Fruit fly (Drosophila melanogaster) whole organism, prepupa: ENCODE results near the gene Smyd4-2.

Experiments used
- CG10631 ChIP-seq: fragments of 200-800 bp; sonication (Bioruptor generic); optimal IDR thresholded peaks from 2 replicates; lab custom pipeline; 2016; ENCODE audit warnings: missing biosample characterization, missing genetic modification characterization
- CG10669 ChIP-seq: fragments of 200-800 bp; sonication (Bioruptor generic); optimal IDR thresholded peaks from 3 replicates; lab custom pipeline; 2018; ENCODE audit warnings: missing biosample characterization, mild to moderate bottlenecking, missing genetic modification characterization, moderate library complexity
- CG11762 ChIP-seq: fragments of 200-800 bp; sonication (Bioruptor generic); optimal IDR thresholded peaks from 3 replicates; lab custom pipeline; 2016; ENCODE audit warnings: missing biosample characterization, missing genetic modification characterization; ENCODE audit not compliant: insufficient read depth
- CG15336 ChIP-seq: fragments of 200-800 bp; sonication (Bioruptor generic); IDR thresholded peaks from 2 replicates; pipeline ENCODE4 v1.3.6; 2022; ENCODE audit warnings: missing biosample characterization, missing genetic modification characterization
- CG1621 ChIP-seq: fragments of 200-800 bp; sonication (Bioruptor generic); optimal IDR thresholded peaks from 3 replicates; lab custom pipeline; 2018; ENCODE audit warnings: missing biosample characterization, mild to moderate bottlenecking, missing genetic modification characterization
- CG3032 ChIP-seq: fragments of 200-800 bp; optimal IDR thresholded peaks from 2 replicates; lab custom pipeline; 2019; ENCODE audit warnings: missing biosample characterization, mild to moderate bottlenecking, missing genetic modification characterization, moderate library complexity
- CG31627 ChIP-seq: fragments of 200-800 bp; sonication (Bioruptor generic); optimal IDR thresholded peaks from 3 replicates; lab custom pipeline; 2016; ENCODE audit warnings: missing biosample characterization, missing genetic modification characterization
- CG32006 ChIP-seq: fragments of 200-800 bp; sonication (Bioruptor generic); optimal IDR thresholded peaks from 3 replicates; lab custom pipeline; 2017; ENCODE audit warnings: missing biosample characterization, mild to moderate bottlenecking, missing genetic modification characterization
- CG34406 ChIP-seq: fragments of 200-800 bp; sonication (Bioruptor generic); optimal IDR thresholded peaks from 3 replicates; lab custom pipeline; 2016; ENCODE audit warnings: missing biosample characterization, missing genetic modification characterization
- CG3919 ChIP-seq: fragments of 200-800 bp; sonication (Bioruptor generic); optimal IDR thresholded peaks from 3 replicates; lab custom pipeline; 2016; ENCODE audit warnings: missing biosample characterization, missing genetic modification characterization
- CG6163 ChIP-seq: fragments of 200-800 bp; sonication (Bioruptor generic); IDR thresholded peaks from 3 replicates; pipeline ENCODE4 v1.3.6; 2022; ENCODE audit warnings: missing biosample characterization, missing genetic modification characterization
- CG6276 ChIP-seq: fragments of 200-800 bp; sonication (Bioruptor generic); optimal IDR thresholded peaks from 2 replicates; lab custom pipeline; 2017; ENCODE audit warnings: missing biosample characterization, mild to moderate bottlenecking, missing genetic modification characterization
- CG6792 ChIP-seq: fragments of 200-800 bp; sonication (Bioruptor generic); optimal IDR thresholded peaks from 3 replicates; lab custom pipeline; 2016; ENCODE audit warnings: missing biosample characterization, missing genetic modification characterization
- CG6808 ChIP-seq: fragments of 200-800 bp; sonication (Bioruptor generic); optimal IDR thresholded peaks from 3 replicates; lab custom pipeline; 2017; ENCODE audit warnings: missing biosample characterization, missing genetic modification characterization, mild to moderate bottlenecking, moderate library complexity, missing genetic modification reagents
- CG7368 ChIP-seq: fragments of 200-800 bp; sonication (Bioruptor generic); optimal IDR thresholded peaks from 3 replicates; lab custom pipeline; 2016; ENCODE audit warnings: missing biosample characterization, missing genetic modification characterization
- CG8119 ChIP-seq: fragments of 200-800 bp; sonication (Bioruptor generic); IDR thresholded peaks from 3 replicates; pipeline ENCODE4 v1.3.6; 2022; ENCODE audit warnings: missing biosample characterization, missing genetic modification characterization
- CG8632 ChIP-seq: fragments of 200-800 bp; sonication (Bioruptor generic); optimal IDR thresholded peaks from 3 replicates; lab custom pipeline; 2016; ENCODE audit warnings: missing biosample characterization, missing genetic modification characterization
- CG9139 ChIP-seq: fragments of 200-800 bp; sonication (Bioruptor generic); optimal IDR thresholded peaks from 3 replicates; lab custom pipeline; 2017; ENCODE audit warnings: missing biosample characterization, mild to moderate bottlenecking, missing genetic modification characterization
- Eip75B ChIP-seq: fragments of 200-800 bp; sonication (Bioruptor generic); optimal IDR thresholded peaks from 3 replicates; lab custom pipeline; 2016; ENCODE audit warnings: missing biosample characterization, missing genetic modification characterization
- Eip78C ChIP-seq: fragments of 200-800 bp; sonication (Bioruptor generic); peaks from one replicate; lab custom pipeline; 2016; ENCODE audit warnings: missing biosample characterization, missing genetic modification characterization
- Eip93F ChIP-seq: fragments of 200-800 bp; sonication (Bioruptor generic); optimal IDR thresholded peaks from 2 replicates; lab custom pipeline; 2016; ENCODE audit warnings: missing biosample characterization, mild to moderate bottlenecking, missing genetic modification characterization
- Hr39 ChIP-seq: fragments of 200-800 bp; sonication (Bioruptor generic); optimal IDR thresholded peaks from 2 replicates; lab custom pipeline; 2016; ENCODE audit warnings: missing biosample characterization, missing genetic modification characterization
- Met ChIP-seq: fragments of 200-800 bp; sonication (Bioruptor generic); optimal IDR thresholded peaks from 3 replicates; lab custom pipeline; 2016; ENCODE audit warnings: missing biosample characterization, missing genetic modification characterization
- OdsH ChIP-seq: fragments of 200-800 bp; sonication (Bioruptor generic); optimal IDR thresholded peaks from 3 replicates; lab custom pipeline; 2016; ENCODE audit warnings: missing biosample characterization, missing genetic modification characterization
- Smox ChIP-seq: fragments of 200-800 bp; sonication (Bioruptor generic); optimal IDR thresholded peaks from 3 replicates; lab custom pipeline; 2016; ENCODE audit warnings: missing biosample characterization, missing genetic modification characterization
- Sox102F ChIP-seq: fragments of 200-800 bp; sonication (Bioruptor generic); optimal IDR thresholded peaks from 2 replicates; lab custom pipeline; 2016; ENCODE audit warnings: missing biosample characterization, mild to moderate bottlenecking, missing genetic modification characterization
- Sox14 ChIP-seq: fragments of 200-800 bp; sonication (Bioruptor generic); optimal IDR thresholded peaks from 3 replicates; lab custom pipeline; 2016; ENCODE audit warnings: missing biosample characterization, missing genetic modification characterization
- achi ChIP-seq: fragments of 200-800 bp; sonication (Bioruptor generic); optimal IDR thresholded peaks from 3 replicates; lab custom pipeline; 2016; ENCODE audit warnings: missing biosample characterization, missing genetic modification characterization
- cyc ChIP-seq: fragments of 200-800 bp; sonication (Bioruptor generic); optimal IDR thresholded peaks from 3 replicates; lab custom pipeline; 2016; ENCODE audit warnings: missing biosample characterization, missing genetic modification characterization
- dsx ChIP-seq: fragments of 200-800 bp; optimal IDR thresholded peaks from 3 replicates; lab custom pipeline; 2019; ENCODE audit warnings: missing biosample characterization, mild to moderate bottlenecking, missing genetic modification characterization, moderate library complexity; ENCODE audit not compliant: poor library complexity, severe bottlenecking
- eg ChIP-seq: fragments of 200-800 bp; sonication (Bioruptor generic); IDR thresholded peaks from 3 replicates; pipeline ENCODE4 v1.3.6; 2022; ENCODE audit warnings: missing biosample characterization, missing genetic modification characterization
- esn ChIP-seq: fragments of 200-800 bp; sonication (Bioruptor generic); optimal IDR thresholded peaks from 2 replicates; lab custom pipeline; 2016; ENCODE audit warnings: missing biosample characterization, mild to moderate bottlenecking, missing genetic modification characterization, moderate library complexity
- fd59A ChIP-seq: fragments of 200-800 bp; sonication (Bioruptor generic); optimal IDR thresholded peaks from 2 replicates; lab custom pipeline; 2017; ENCODE audit warnings: missing biosample characterization, mild to moderate bottlenecking, missing genetic modification characterization, missing genetic modification reagents
- fkh ChIP-seq: fragments of 200-800 bp; sonication (Bioruptor generic); optimal IDR thresholded peaks from 3 replicates; lab custom pipeline; 2017; ENCODE audit warnings: missing biosample characterization, mild to moderate bottlenecking, missing genetic modification characterization, moderate library complexity
- lz ChIP-seq: fragments of 200-800 bp; sonication (Bioruptor generic); optimal IDR thresholded peaks from 3 replicates; lab custom pipeline; 2016; ENCODE audit warnings: missing biosample characterization, missing genetic modification characterization
- pdm3 ChIP-seq: fragments of 200-800 bp; sonication (Bioruptor generic); optimal IDR thresholded peaks from 3 replicates; lab custom pipeline; 2016; ENCODE audit warnings: missing biosample characterization, missing genetic modification characterization
- spab ChIP-seq: fragments of 200-800 bp; sonication (Bioruptor generic); optimal IDR thresholded peaks from 2 replicates; lab custom pipeline; 2017; ENCODE audit warnings: missing biosample characterization, mild to moderate bottlenecking, missing genetic modification characterization, missing genetic modification reagents
- ss ChIP-seq, 2 experiments: fragments of 200-800 bp; sonication (Bioruptor generic); optimal IDR thresholded peaks; 2 replicates in 1 of 2; 3 replicates in 1 of 2; lab custom pipeline; 2017 to 2018; ENCODE audit warnings: mild to moderate bottlenecking in 2 of 2, missing biosample characterization in 2 of 2, missing genetic modification characterization in 2 of 2, moderate library complexity in 1 of 2
- svp ChIP-seq: fragments of 200-800 bp; sonication (Bioruptor generic); peaks from one replicate; lab custom pipeline; 2016; ENCODE audit warnings: missing biosample characterization, missing genetic modification characterization
- topi ChIP-seq: fragments of 200-800 bp; sonication (Bioruptor generic); optimal IDR thresholded peaks from 3 replicates; lab custom pipeline; 2016; ENCODE audit warnings: missing biosample characterization, missing genetic modification characterization

The Smyd4-2 gene

DNA sequence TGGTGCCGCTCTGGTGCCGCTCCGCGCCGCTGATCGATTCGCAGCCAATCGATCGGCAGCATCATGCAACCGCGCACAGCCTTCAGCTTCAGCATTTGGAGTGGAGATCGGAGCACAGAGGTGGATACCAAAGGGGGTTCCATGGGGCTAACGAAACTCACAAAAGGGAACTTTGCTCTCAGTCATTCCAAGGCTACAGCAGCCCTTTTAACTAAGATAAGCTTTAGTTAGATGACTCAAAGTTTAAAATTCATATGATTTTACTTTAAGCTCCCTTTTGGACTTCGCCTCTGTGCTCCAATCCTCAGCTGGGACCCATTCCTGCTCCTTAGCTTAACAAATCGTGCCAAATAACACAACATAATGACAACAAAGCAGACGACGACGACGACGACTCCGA lies 18.7 kb upstream of the Smyd4-2 start:
- no peak for TF ChIP-seq Eip75B (GFP tag; lab: Kevin White, UChicago)
- peak; percentile 33 for TF ChIP-seq esn (GFP tag; lab: Kevin White, UChicago)
- TF ChIP-seq Hr39 (GFP tag; lab: Kevin White, UChicago), result peak; percentile 8
- peak; percentile 25 for TF ChIP-seq dsx (GFP tag; lab: Kevin White, UChicago)
- peak; percentile 28 for TF ChIP-seq lz (GFP tag; lab: Kevin White, UChicago)
- TF ChIP-seq CG8119, result no peak
- no peak for TF ChIP-seq CG7368 (GFP tag; lab: Kevin White, UChicago)
- TF ChIP-seq CG11762 (GFP tag; lab: Kevin White, UChicago), result no peak
- TF ChIP-seq CG32006 (GFP tag; lab: Kevin White, UChicago), result no peak
- no peak for TF ChIP-seq fd59A (GFP tag; lab: Kevin White, UChicago)
- TF ChIP-seq Met (GFP tag; lab: Kevin White, UChicago), result no peak
- no peak for TF ChIP-seq pdm3 (GFP tag; lab: Kevin White, UChicago)
- peak in 1 of 2 experiments; percentile 28 for TF ChIP-seq ss (GFP tag; optimal IDR thresholded peaks at IDR 0.05; lab: Kevin White, UChicago)
- no peak for TF ChIP-seq Sox102F
- TF ChIP-seq CG3032 (tag; lab: Kevin White, UChicago), result peak; percentile 5
- TF ChIP-seq svp (GFP tag; lab: Kevin White, UChicago), result no peak
- no peak for TF ChIP-seq spab (GFP tag; lab: Kevin White, UChicago)
- TF ChIP-seq cyc (GFP tag; lab: Kevin White, UChicago), result peak; percentile 64
- TF ChIP-seq achi, result no peak
- peak; percentile 22 for TF ChIP-seq CG6792 (GFP tag; lab: Kevin White, UChicago)
- TF ChIP-seq CG15336 (GFP tag; lab: Robert Waterston, UW), result no peak
- peak; percentile 9 for TF ChIP-seq CG31627 (GFP tag; lab: Kevin White, UChicago)
- peak; percentile 40 for TF ChIP-seq CG3919 (GFP tag; lab: Kevin White, UChicago)
- no peak for TF ChIP-seq fkh
- peak; percentile 16 for TF ChIP-seq CG9139 (GFP tag; lab: Kevin White, UChicago)
- TF ChIP-seq Eip78C (GFP tag; lab: Kevin White, UChicago), result peak; percentile 80
- TF ChIP-seq CG10669, result peak; percentile 41
- TF ChIP-seq CG10631 (GFP tag; lab: Kevin White, UChicago), result peak; percentile 13
- no peak for TF ChIP-seq OdsH (GFP tag; lab: Kevin White, UChicago)
- peak; percentile 44 for TF ChIP-seq topi (GFP tag; lab: Kevin White, UChicago)
- 0 out of 3 replicates have a peak, but pooled peaks have one; percentile 38 for TF ChIP-seq CG6163 (GFP tag; lab: Robert Waterston, UW)
- no peak for TF ChIP-seq CG8632
- no peak for TF ChIP-seq CG6808
- no peak for TF ChIP-seq Sox14 (GFP tag; lab: Kevin White, UChicago)

DNA sequence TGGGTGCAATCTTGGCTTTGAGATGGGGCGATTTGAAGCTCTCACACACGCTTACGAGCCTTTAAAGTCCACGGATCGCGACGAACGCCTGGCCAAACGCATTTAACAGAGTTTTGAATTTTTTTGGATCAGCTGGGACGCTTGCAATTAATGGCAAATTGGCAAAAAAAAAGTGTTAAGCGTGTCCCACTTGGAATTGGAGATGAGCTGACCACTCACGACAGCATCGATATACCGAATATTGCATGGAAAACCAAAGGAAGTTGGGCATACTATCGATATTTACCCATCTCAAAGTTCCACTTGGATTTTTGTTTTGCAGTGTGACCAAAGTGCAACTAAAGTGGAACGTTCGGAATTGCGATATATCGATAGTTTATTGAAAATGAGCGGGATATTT lies 15.6 kb upstream of the Smyd4-2 start, which contains the start of gene ArfGAP1:
Gene ArfGAP1 (minus strand): TSS at position 240 of the 400 bp plus-strand sequence.
- TF ChIP-seq CG34406, result no peak
- TF ChIP-seq CG1621 (tag; lab: Kevin White, UChicago), result no peak
- TF ChIP-seq Smox (GFP tag; lab: Kevin White, UChicago), result no peak
- peak; percentile 71 for TF ChIP-seq Eip78C (GFP tag; lab: Kevin White, UChicago)
- TF ChIP-seq esn (GFP tag; lab: Kevin White, UChicago), result peak; percentile 27
- no peak for TF ChIP-seq CG10669
- no peak for TF ChIP-seq spab (GFP tag; lab: Kevin White, UChicago)
- TF ChIP-seq, all 60 proteins: peak for 2

DNA sequence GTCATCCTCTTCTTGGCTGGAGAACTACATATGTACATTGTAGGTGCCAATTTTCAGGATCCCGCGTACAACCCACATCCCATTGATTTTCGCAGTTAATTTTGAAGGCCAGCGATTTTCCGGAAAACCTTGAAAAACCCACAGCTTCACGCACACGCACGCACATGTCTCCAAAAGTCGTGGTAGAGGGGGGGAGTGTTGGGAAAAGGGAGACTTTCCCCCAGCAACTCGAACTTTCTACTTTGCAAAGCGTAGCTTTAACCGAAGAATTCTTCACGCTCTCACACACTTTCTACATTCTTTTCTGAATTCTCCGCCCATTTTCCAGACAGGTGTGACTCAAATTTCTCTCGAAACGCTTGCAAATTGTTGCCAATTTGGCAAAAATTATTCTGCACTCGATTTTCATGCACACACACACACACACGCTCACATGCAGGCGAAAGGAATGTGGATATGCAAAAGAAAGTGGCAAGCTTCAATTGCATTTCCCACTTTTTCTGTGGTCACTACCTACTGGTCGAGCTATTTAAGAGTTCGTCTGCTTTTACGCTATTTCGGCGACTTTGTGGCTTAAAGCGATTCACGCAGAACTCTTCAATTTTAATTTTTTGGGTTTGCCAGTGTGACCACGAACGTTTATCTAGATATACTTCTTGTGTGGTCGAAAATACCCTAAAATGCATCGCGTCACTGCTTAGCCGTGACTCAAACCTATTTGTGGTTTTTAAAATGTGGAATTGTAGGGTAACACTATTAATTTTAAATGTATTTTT lies 12.6 kb upstream of the Smyd4-2 start, which contains the start of gene SCaMC:
Gene SCaMC (minus strand): TSS at position 654 of the 776 bp plus-strand sequence.
- TF ChIP-seq ss (GFP tag; optimal IDR thresholded peaks at IDR 0.05; lab: Kevin White, UChicago) (peak in 1 of 2 experiments; percentile 10), eg (GFP tag; lab: Robert Waterston, UW) (no peak), dsx (GFP tag; lab: Kevin White, UChicago) (peak; percentile 21), CG6276 (no peak), CG3032 (tag; lab: Kevin White, UChicago) (no peak), CG15336 (GFP tag; lab: Robert Waterston, UW) (no peak), Sox14 (GFP tag; lab: Kevin White, UChicago) (peak; percentile 44), esn (GFP tag; lab: Kevin White, UChicago) (peak; percentile 1), Eip93F (GFP tag; lab: Kevin White, UChicago) (peak; percentile 72), Eip78C (GFP tag; lab: Kevin White, UChicago) (peak; percentile 70), svp (GFP tag; lab: Kevin White, UChicago) (no peak), Eip75B (GFP tag; lab: Kevin White, UChicago) (peak; percentile 3)
